Worm (Caenorhabditis elegans): ENCODE results near the gene pmk-2.

The pmk-2 gene

DNA sequence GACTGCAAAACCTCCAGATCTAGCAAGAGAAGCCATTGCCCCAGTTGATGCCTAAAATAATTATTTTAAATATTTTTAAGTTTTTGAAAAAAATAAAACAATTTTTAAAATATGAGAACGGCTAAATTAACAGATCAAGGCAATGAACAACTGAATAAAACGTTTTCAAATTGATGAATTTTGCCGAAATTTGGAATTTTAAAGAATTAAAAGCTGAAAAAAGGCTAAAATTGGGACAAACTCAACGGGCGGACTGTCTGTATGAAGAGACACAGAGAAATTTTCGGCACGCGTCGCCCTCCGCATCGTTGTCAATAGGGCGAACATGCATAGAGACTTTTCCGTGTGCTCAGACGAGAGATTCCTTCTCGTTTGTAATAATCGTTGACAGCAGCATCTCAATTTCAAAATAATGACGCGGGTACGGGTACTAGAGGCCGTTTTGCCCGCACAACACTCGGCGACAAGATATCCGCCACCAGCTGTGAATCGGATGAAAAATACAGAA, 7.2 kb upstream of the pmk-2 start, which contains the start of the genes isp-1 and islo-1 (continued):
- TF ChIP-seq lir-3 (tag; optimal IDR thresholded peaks at IDR 0.05) = no peak
- no peak for TF ChIP-seq ztf-11 (tag; optimal IDR thresholded peaks at IDR 0.05)

- TF ChIP-seq unc-130 (GFP tag; optimal IDR thresholded peaks at IDR 0.05) (no peak), lim-7 (GFP tag; IDR thresholded peaks at IDR 0.05) (no peak), hif-1 (tag; optimal IDR thresholded peaks at IDR 0.05) (no peak), unc-62 (GFP tag; optimal IDR thresholded peaks at IDR 0.05 in 1 of 2) (no peak), unc-62 (tag; optimal IDR thresholded peaks at IDR 0.05) (no peak), mep-1 (tag; optimal IDR thresholded peaks at IDR 0.05) (no peak), nhr-102 (tag; optimal IDR thresholded peaks at IDR 0.05) (no peak), ceh-28 (tag; optimal IDR thresholded peaks at IDR 0.05) (no peak), Y48G9A.11 (GFP tag; IDR thresholded peaks at IDR 0.05) (no peak), nhr-11 (tag; optimal IDR thresholded peaks at IDR 0.05) (no peak), php-3 (GFP tag; IDR thresholded peaks at IDR 0.05) (no peak)
Measured at ce11 chrIV:8136548-8136947, 6.8 kb upstream of the pmk-2 start.

ce11 chrIV:8138984-8139383, 4.3 kb upstream of the pmk-2 start, which contains the start of gene pmk-3:
Gene pmk-3, plus strand, starts transcription at chrIV:8139219.
- no peak for TF ChIP-seq ceh-20 (GFP tag; IDR thresholded peaks at IDR 0.05)
- TF ChIP-seq nhr-28 (tag; optimal IDR thresholded peaks at IDR 0.05) = peak; percentile 61
- TF ChIP-seq zfp-3 (GFP tag; conservative IDR thresholded peaks at IDR 0.05) = no peak
- no peak for TF ChIP-seq zip-11 (GFP tag; IDR thresholded peaks at IDR 0.05)
- peak; percentile 36 for TF ChIP-seq pqm-1 (tag; optimal IDR thresholded peaks at IDR 0.05)
- TF ChIP-seq rbr-2 (tag; optimal IDR thresholded peaks at IDR 0.05) = no peak
- TF ChIP-seq F44E2.7 (GFP tag; IDR thresholded peaks at IDR 0.05) = no peak
- peak in 1 of 2 experiments; percentile 17 for TF ChIP-seq daf-16 (GFP tag; optimal IDR thresholded peaks at IDR 0.05)
- peak; percentile 7 for TF ChIP-seq daf-16 (tag; optimal IDR thresholded peaks at IDR 0.05)
- TF ChIP-seq ZK546.5 (tag; optimal IDR thresholded peaks at IDR 0.05) = no peak
- TF ChIP-seq mep-1 (tag; optimal IDR thresholded peaks at IDR 0.05) = peak; percentile 19
- TF ChIP-seq mdt-29 (GFP tag; IDR thresholded peaks at IDR 0.05) = no peak
- TF ChIP-seq hlh-11 (tag; optimal IDR thresholded peaks at IDR 0.05) = peak; percentile 18
- peak; percentile 55 for TF ChIP-seq dve-1 (tag; optimal IDR thresholded peaks at IDR 0.05; ENCODE audit: insufficient read depth)
- TF ChIP-seq nhr-48 (tag; optimal IDR thresholded peaks at IDR 0.05) = no peak
- TF ChIP-seq hlh-30 (tag; optimal IDR thresholded peaks at IDR 0.05; ENCODE audit: insufficient read depth) = no peak
- peak; percentile 15 for TF ChIP-seq mes-2 (tag; optimal IDR thresholded peaks at IDR 0.05; ENCODE audit: poor library complexity, severe bottlenecking)

- TF ChIP-seq aha-1 (tag) (peak; percentile 13), T26A8.4 (GFP tag; IDR thresholded peaks at IDR 0.05) (peak; percentile 20; the same call in 1 of the 2 replicates), ces-1 (GFP tag; optimal IDR thresholded peaks at IDR 0.05) (no peak)
Measured at ce11 chrIV:8144341-8144740, 1.0 kb downstream of the pmk-2 start.

DNA sequence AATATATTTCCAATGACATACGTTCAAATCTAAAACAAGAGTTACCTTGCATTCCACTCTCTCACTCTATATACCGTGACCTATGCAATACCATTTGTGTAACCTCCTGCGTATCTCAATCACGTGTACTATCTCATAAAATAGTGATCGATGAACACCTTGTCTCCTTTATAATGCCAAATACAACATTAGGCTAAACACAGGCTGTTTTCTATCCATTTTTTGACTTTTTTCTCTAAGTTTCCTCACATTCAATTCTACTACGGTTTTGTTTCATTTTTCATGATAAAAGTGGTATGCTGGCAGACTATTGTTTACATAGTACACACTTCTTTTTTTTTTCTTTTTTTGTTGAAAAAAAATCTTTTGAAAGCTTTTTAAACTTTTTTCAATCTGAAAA, 3.0 kb downstream of the pmk-2 start:
- no peak for TF ChIP-seq duxl-1 (tag; optimal IDR thresholded peaks at IDR 0.05; ENCODE audit: poor library complexity)
- peak; percentile 38 for TF ChIP-seq mep-1 (tag; optimal IDR thresholded peaks at IDR 0.05)
- peak in 1 of 2 experiments; percentile 29 for TF ChIP-seq lsy-2 (tag; optimal IDR thresholded peaks at IDR 0.05)
- TF ChIP-seq F37D6.2 (tag; optimal IDR thresholded peaks at IDR 0.05) = no peak
- TF ChIP-seq ztf-11 (tag; optimal IDR thresholded peaks at IDR 0.05) = no peak
- TF ChIP-seq unc-62 (GFP tag; optimal IDR thresholded peaks at IDR 0.05 in 1 of 2) = peak in 1 of 2 experiments; percentile 40
- no peak for TF ChIP-seq unc-62 (tag; optimal IDR thresholded peaks at IDR 0.05)
- TF ChIP-seq Y5F2A.4 (GFP tag; optimal IDR thresholded peaks at IDR 0.05) = no peak
- no peak for TF ChIP-seq fkh-10 (GFP tag; optimal IDR thresholded peaks at IDR 0.05)
- no peak for TF ChIP-seq lin-39 (tag; optimal IDR thresholded peaks at IDR 0.05)
- no peak for TF ChIP-seq php-3 (GFP tag; IDR thresholded peaks at IDR 0.05)
- TF ChIP-seq zfp-2 (tag; optimal IDR thresholded peaks at IDR 0.05) = no peak
- no peak for TF ChIP-seq sdz-12 (GFP tag; optimal IDR thresholded peaks at IDR 0.05)
- no peak for TF ChIP-seq egl-43 (GFP tag; IDR thresholded peaks at IDR 0.05)
- TF ChIP-seq F44E2.7 (GFP tag; IDR thresholded peaks at IDR 0.05) = no peak
- TF ChIP-seq nhr-25 (tag; optimal IDR thresholded peaks at IDR 0.05; ENCODE audit: borderline replicate concordance, insufficient read depth) = no peak
- TF ChIP-seq hlh-30 (tag; optimal IDR thresholded peaks at IDR 0.05; ENCODE audit: insufficient read depth) = peak; percentile 93
- peak; percentile 23 for TF ChIP-seq pqm-1 (tag; optimal IDR thresholded peaks at IDR 0.05)
- no peak for TF ChIP-seq F10B5.3 (tag; optimal IDR thresholded peaks at IDR 0.05)
- peak; percentile 54 for TF ChIP-seq nhr-28 (tag; optimal IDR thresholded peaks at IDR 0.05)
- 0 out of 2 replicates have a peak, but pooled peaks have one; percentile 21 for TF ChIP-seq zfp-3 (GFP tag; conservative IDR thresholded peaks at IDR 0.05)
- TF ChIP-seq ceh-20 (GFP tag; IDR thresholded peaks at IDR 0.05) = no peak

All from whole organism, L4 larva.